Worm (Caenorhabditis elegans) whole organism, midembryonic: ENCODE results near the gene tub-1.

ENCODE experiments used
- T22C8.4 ChIP-seq: fragments of 200-800 bp; sonication (Bioruptor generic); IDR thresholded peaks from 2 replicates; pipeline ENCODE4 v1.3.6; 2022; ENCODE audit warnings: missing genetic modification characterization, missing compliant biosample characterization
- cog-1 ChIP-seq: sonication (generic microtip); optimal IDR thresholded peaks from 2 replicates; lab custom pipeline; 2016; ENCODE audit warnings: missing genetic modification characterization, missing compliant biosample characterization
- flt-1 ChIP-seq: fragments of 200-800 bp; sonication (Bioruptor generic); IDR thresholded peaks from 2 replicates; pipeline ENCODE4 v1.3.6; 2022; ENCODE audit warnings: missing genetic modification characterization, missing compliant biosample characterization
- med-1 ChIP-seq: sonication (generic microtip); optimal IDR thresholded peaks from 2 replicates; lab custom pipeline; 2017; ENCODE audit warnings: missing genetic modification characterization, mild to moderate bottlenecking, missing compliant biosample characterization, antibody characterized with exemption, missing genetic modification reagents; ENCODE audit not compliant: insufficient read depth
- tab-1 ChIP-seq: fragments of 200-800 bp; sonication (Bioruptor generic); IDR thresholded peaks from 2 replicates; pipeline ENCODE4 v1.3.6; 2022; ENCODE audit warnings: missing genetic modification characterization, missing compliant biosample characterization
- ztf-29 ChIP-seq: fragments of 200-800 bp; sonication (Bioruptor generic); IDR thresholded peaks from 2 replicates; pipeline ENCODE4 v1.3.6; 2022; ENCODE audit warnings: missing genetic modification reagents, missing genetic modification characterization, missing compliant biosample characterization

ce11 chrII:8152711-8153325 is 3.9 kb downstream of the tub-1 start:
- TF ChIP-seq med-1 (GFP tag; lab: Kevin White, UChicago): no peak
- TF ChIP-seq T22C8.4 (GFP tag; lab: Robert Waterston, UW): no peak
- no peak for TF ChIP-seq tab-1 (GFP tag; lab: Robert Waterston, UW)
- TF ChIP-seq flt-1 (GFP tag; lab: Robert Waterston, UW): no peak
- TF ChIP-seq cog-1: no peak
- no peak for TF ChIP-seq ztf-29 (GFP tag; lab: Robert Waterston, UW)
